Worm (Caenorhabditis elegans): ENCODE results near the gene F55B12.10.

The F55B12.10 gene

ce11 chrV:13812931-13813330 is 26.6 kb upstream of the F55B12.10 start, which contains the start of gene ceh-24:
ceh-24 (plus strand) TSS chrV:13813231.
- TF ChIP-seq unc-3 (GFP tag; conservative IDR thresholded peaks at IDR 0.05): no peak
- no peak for TF ChIP-seq unc-3 (tag; optimal IDR thresholded peaks at IDR 0.05)
- TF ChIP-seq eyg-1 (tag; optimal IDR thresholded peaks at IDR 0.05): no peak
- TF ChIP-seq pqm-1 (tag; optimal IDR thresholded peaks at IDR 0.05): no peak
- TF ChIP-seq ceh-34 (tag; optimal IDR thresholded peaks at IDR 0.05): no peak
- no peak for TF ChIP-seq ceh-14 (tag; optimal IDR thresholded peaks at IDR 0.05)
- no peak for TF ChIP-seq pax-1 (tag; optimal IDR thresholded peaks at IDR 0.05)
- TF ChIP-seq gmeb-2 (tag; optimal IDR thresholded peaks at IDR 0.05): no peak
- no peak for TF ChIP-seq lin-11 (tag; optimal IDR thresholded peaks at IDR 0.05)

- TF ChIP-seq npax-4 (tag; optimal IDR thresholded peaks at IDR 0.05): no peak
- no peak for TF ChIP-seq sox-4 (tag; optimal IDR thresholded peaks at IDR 0.05)
- TF ChIP-seq ets-4 (tag; optimal IDR thresholded peaks at IDR 0.05): no peak
- no peak for TF ChIP-seq ceh-6 (GFP tag; optimal IDR thresholded peaks at IDR 0.05)
- TF ChIP-seq unc-42 (tag; optimal IDR thresholded peaks at IDR 0.05): no peak
- TF ChIP-seq che-1 (tag; optimal IDR thresholded peaks at IDR 0.05): no peak
- no peak for TF ChIP-seq fkh-6 (tag; optimal IDR thresholded peaks at IDR 0.05)
- no peak for TF ChIP-seq unc-86 (tag; optimal IDR thresholded peaks at IDR 0.05)
- TF ChIP-seq gmeb-2 (tag; optimal IDR thresholded peaks at IDR 0.05): no peak
- no peak for TF ChIP-seq pha-2 (tag; optimal IDR thresholded peaks at IDR 0.05)
- no peak for TF ChIP-seq elt-4 (tag; optimal IDR thresholded peaks at IDR 0.05)
- no peak for TF ChIP-seq dmd-4 (tag; optimal IDR thresholded peaks at IDR 0.05; ENCODE audit: borderline replicate concordance)
- no peak for TF ChIP-seq rnt-1 (tag; optimal IDR thresholded peaks at IDR 0.05)
- TF ChIP-seq pha-4 (tag; optimal IDR thresholded peaks at IDR 0.05): no peak
- TF ChIP-seq nfya-1 (tag; optimal IDR thresholded peaks at IDR 0.05): no peak
- no peak for TF ChIP-seq nhr-11 (tag; optimal IDR thresholded peaks at IDR 0.05)
- TF ChIP-seq hlh-13 (GFP tag; optimal IDR thresholded peaks at IDR 0.05): no peak
- no peak for TF ChIP-seq ref-2 (tag; optimal IDR thresholded peaks at IDR 0.05)
- TF ChIP-seq pag-3 (tag; optimal IDR thresholded peaks at IDR 0.05; ENCODE audit: borderline replicate concordance): no peak
Observed at ce11 chrV:13816877-13817276, 22.7 kb upstream of the F55B12.10 start, which contains the start of gene F55B12.2. F55B12.2 (minus strand) TSS chrV:13816977.

- TF ChIP-seq nhr-11 (tag; optimal IDR thresholded peaks at IDR 0.05) (no peak), ceh-45 (GFP tag; IDR thresholded peaks at IDR 0.05) (no peak), tbx-2 (tag; optimal IDR thresholded peaks at IDR 0.05) (peak; percentile 19), ceh-6 (GFP tag; optimal IDR thresholded peaks at IDR 0.05) (no peak), ceh-34 (tag; optimal IDR thresholded peaks at IDR 0.05) (no peak), ttx-3 (tag; optimal IDR thresholded peaks at IDR 0.05) (no peak), sox-4 (tag; optimal IDR thresholded peaks at IDR 0.05) (no peak), rnt-1 (tag; optimal IDR thresholded peaks at IDR 0.05) (peak; percentile 11), ztf-16 (tag; optimal IDR thresholded peaks at IDR 0.05) (no peak), eyg-1 (tag; optimal IDR thresholded peaks at IDR 0.05) (no peak), ceh-19 (GFP tag; optimal IDR thresholded peaks at IDR 0.05) (no peak), sdc-2 (tag; optimal IDR thresholded peaks at IDR 0.05) (no peak), ceh-31 (tag; optimal IDR thresholded peaks at IDR 0.05) (peak; percentile 33), sox-2 (GFP tag; IDR thresholded peaks at IDR 0.05) (no peak), hlh-8 (tag; optimal IDR thresholded peaks at IDR 0.05) (no peak), ceh-48 (tag; optimal IDR thresholded peaks at IDR 0.05) (peak; percentile 7), pag-3 (tag; optimal IDR thresholded peaks at IDR 0.05; ENCODE audit: borderline replicate concordance) (no peak), hlh-13 (GFP tag; optimal IDR thresholded peaks at IDR 0.05) (no peak), elt-2 (tag; optimal IDR thresholded peaks at IDR 0.05) (peak; percentile 41), mec-3 (tag; optimal IDR thresholded peaks at IDR 0.05; ENCODE audit: borderline replicate concordance) (no peak), nfya-1 (tag; optimal IDR thresholded peaks at IDR 0.05) (peak; percentile 25), ceh-18 (tag; optimal IDR thresholded peaks at IDR 0.05) (no peak), C08G9.2 (tag; optimal IDR thresholded peaks at IDR 0.05) (no peak), pha-2 (tag; optimal IDR thresholded peaks at IDR 0.05) (no peak), pros-1 (tag; optimal IDR thresholded peaks at IDR 0.05) (no peak), syd-9 (tag; optimal IDR thresholded peaks at IDR 0.05) (no peak)
Observed at ce11 chrV:13818824-13819408, 20.6 kb upstream of the F55B12.10 start, which contains the start of gene sel-10. sel-10 (plus strand) TSS chrV:13819361.
